Fruit fly (Drosophila melanogaster) Kc167 (cell line): ENCODE data around the gene Calx.

Experiments
- Myc ChIP-seq: fragments of >200 bp; optimal IDR thresholded peaks from 2 replicates; lab custom pipeline; 2017; ENCODE audit warnings: missing external identifiers
- Sin3A ChIP-seq: fragments of >200 bp; optimal IDR thresholded peaks from 2 replicates; lab custom pipeline; 2018; ENCODE audit warnings: missing external identifiers
- insv ChIP-seq: fragments of >200 bp; optimal IDR thresholded peaks from 3 replicates; lab custom pipeline; 2018; ENCODE audit warnings: missing external identifiers

DNA sequence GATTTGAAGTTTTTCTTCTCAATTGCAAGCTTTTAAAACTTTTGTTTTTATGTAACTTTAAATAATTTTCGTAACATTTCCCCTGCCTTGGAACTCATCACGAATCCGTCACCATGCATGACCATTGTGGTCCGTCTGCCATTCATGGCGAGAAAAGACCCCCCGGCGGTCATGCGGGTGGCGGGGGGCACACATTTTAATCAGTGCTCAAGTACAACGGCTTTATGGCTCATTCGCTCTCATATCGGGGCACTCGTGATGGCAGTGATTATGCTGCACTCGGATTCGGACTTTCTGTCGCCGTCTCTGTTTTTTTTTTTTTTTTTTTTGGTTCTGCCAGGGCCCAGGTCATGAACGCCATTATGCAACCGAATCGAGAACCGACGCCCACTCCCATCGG lies 23.5 kb upstream of the Calx start:
- TF ChIP-seq Myc (no peak), insv (no peak), Sin3A (no peak)
